Worm (Caenorhabditis elegans) whole organism, L4/young adult: ENCODE data around the gene C37E2.3.

Experiments used
- W03F9.2 ChIP-seq: fragments of 150-350 bp; optimal IDR thresholded peaks from 2 replicates; lab custom pipeline; 2014; ENCODE audit warnings: missing biosample characterization, missing genetic modification characterization
- him-1 ChIP-seq: sonication (generic microtip); optimal IDR thresholded peaks from 2 replicates; lab custom pipeline; 2016; ENCODE audit warnings: missing genotype, missing genetic modification reagents, missing genetic modification characterization, missing compliant biosample characterization

- TF ChIP-seq W03F9.2 (no peak), him-1 (no peak)
Observed at ce11 chrX:14156913-14157312, 23.3 kb upstream of the C37E2.3 start, which contains the start of gene ceh-90.
